Fruit fly (Drosophila melanogaster) Kc167 (cell line): Measurements from ENCODE around the gene GstT4.

Experiments
- Sin3A ChIP-seq: fragments of >200 bp; optimal IDR thresholded peaks from 2 replicates; lab custom pipeline; 2018; ENCODE audit warnings: missing external identifiers
- psq ChIP-seq: fragments of >200 bp; optimal IDR thresholded peaks from 2 replicates; lab custom pipeline; 2017; ENCODE audit warnings: missing external identifiers
- ttk ChIP-seq: sonication (Bioruptor generic); optimal IDR thresholded peaks from 2 replicates; lab custom pipeline; 2017; ENCODE audit warnings: missing external identifiers

- no peak for TF ChIP-seq Sin3A (lab: Kevin White, UChicago)
- TF ChIP-seq psq, result no peak
- TF ChIP-seq ttk (lab: Kevin White, UChicago), result no peak
These were observed 46.2 kb upstream of the GstT4 start for dm6 chrX:13358240-13358799.
